Fruit fly (Drosophila melanogaster) whole organism, embryonic: Measurements from ENCODE around the gene CG7006.
A peak's percentile ranks its signal among the peaks of the same experiment; 100 is the strongest.

ENCODE experiments used
- Asciz ChIP-seq: fragments of 200-800 bp; sonication (Bioruptor generic); optimal IDR thresholded peaks from 2 replicates; lab custom pipeline; 2017; ENCODE audit warnings: missing biosample characterization, mild to moderate bottlenecking, missing genetic modification characterization, missing genetic modification reagents
- Bgb ChIP-seq: fragments of 200-800 bp; sonication (Bioruptor generic); IDR thresholded peaks from 2 replicates; pipeline ENCODE4 v1.3.6; 2022; ENCODE audit warnings: missing biosample characterization, missing genetic modification characterization; ENCODE audit not compliant: partially characterized antibody
- CG12391 ChIP-seq: fragments of 200-800 bp; sonication (Bioruptor generic); optimal IDR thresholded peaks from 3 replicates; lab custom pipeline; 2018; ENCODE audit warnings: missing biosample characterization, mild to moderate bottlenecking, missing genetic modification characterization, moderate library complexity
- CG13894 ChIP-seq: fragments of 200-800 bp; sonication (Bioruptor generic); optimal IDR thresholded peaks from 3 replicates; lab custom pipeline; 2018; ENCODE audit warnings: missing biosample characterization, mild to moderate bottlenecking, missing genetic modification characterization, moderate library complexity
- CG15073 ChIP-seq: fragments of 200-800 bp; sonication (Bioruptor generic); optimal IDR thresholded peaks from 2 replicates; lab custom pipeline; 2016; ENCODE audit warnings: missing biosample characterization, missing genetic modification characterization
- CG15479 ChIP-seq: fragments of 200-800 bp; sonication (Bioruptor generic); optimal IDR thresholded peaks from 3 replicates; lab custom pipeline; 2019; ENCODE audit warnings: missing biosample characterization, mild to moderate bottlenecking, missing genetic modification characterization, moderate library complexity
- CG15514 ChIP-seq: fragments of 200-800 bp; sonication (Bioruptor generic); optimal IDR thresholded peaks from 3 replicates; lab custom pipeline; 2017; ENCODE audit warnings: missing biosample characterization, missing genetic modification characterization, mild to moderate bottlenecking, moderate library complexity, missing genetic modification reagents
- CG15601 ChIP-seq: fragments of 200-800 bp; sonication (Bioruptor generic); optimal IDR thresholded peaks from 3 replicates; lab custom pipeline; 2019; ENCODE audit warnings: missing biosample characterization, mild to moderate bottlenecking, missing genetic modification characterization, moderate library complexity
- CG16813 ChIP-seq: fragments of 200-800 bp; sonication (Bioruptor generic); IDR thresholded peaks from 3 replicates; pipeline ENCODE4 v1.3.6; 2022; ENCODE audit warnings: missing biosample characterization, missing genetic modification characterization; ENCODE audit not compliant: partially characterized antibody
- CG17328 ChIP-seq: fragments of 200-800 bp; sonication (Bioruptor generic); IDR thresholded peaks from 2 replicates; pipeline ENCODE4 v1.3.6; 2022; ENCODE audit warnings: missing biosample characterization, missing genetic modification characterization
- CG17802 ChIP-seq: fragments of 200-800 bp; sonication (Bioruptor generic); optimal IDR thresholded peaks from 2 replicates; lab custom pipeline; 2018; ENCODE audit warnings: missing biosample characterization, mild to moderate bottlenecking, missing genetic modification characterization, moderate library complexity
- CG18599 ChIP-seq: fragments of 200-800 bp; sonication (Bioruptor generic); optimal IDR thresholded peaks from 3 replicates; lab custom pipeline; 2017; ENCODE audit warnings: missing biosample characterization, missing genetic modification characterization, mild to moderate bottlenecking, moderate library complexity, missing genetic modification reagents
- CG18764 ChIP-seq: fragments of 200-800 bp; sonication (Bioruptor generic); optimal IDR thresholded peaks from 3 replicates; lab custom pipeline; 2016; ENCODE audit warnings: missing biosample characterization, missing genetic modification characterization
- CG30403 ChIP-seq: fragments of 200-800 bp; sonication (Bioruptor generic); optimal IDR thresholded peaks from 3 replicates; lab custom pipeline; 2016; ENCODE audit warnings: missing biosample characterization, missing genetic modification characterization
- CG3163 ChIP-seq: fragments of 200-800 bp; sonication (Bioruptor generic); optimal IDR thresholded peaks from 3 replicates; lab custom pipeline; 2016; ENCODE audit warnings: missing biosample characterization, missing genetic modification characterization
- CG3995 ChIP-seq: fragments of 200-800 bp; sonication (Bioruptor generic); optimal IDR thresholded peaks from 3 replicates; lab custom pipeline; 2016; ENCODE audit warnings: missing biosample characterization, missing genetic modification characterization
- CG4820 ChIP-seq: fragments of 200-800 bp; sonication (Bioruptor generic); optimal IDR thresholded peaks from 3 replicates; lab custom pipeline; 2016; ENCODE audit warnings: missing biosample characterization, missing genetic modification characterization
- CG4854 ChIP-seq: fragments of 200-800 bp; sonication (Bioruptor generic); optimal IDR thresholded peaks from 2 replicates; lab custom pipeline; 2016; ENCODE audit warnings: missing biosample characterization, missing genetic modification characterization, inconsistent platforms
- CG5953 ChIP-seq: fragments of 200-800 bp; sonication (Bioruptor generic); IDR thresholded peaks from 2 replicates; pipeline ENCODE4 v1.3.6; 2022; ENCODE audit warnings: missing biosample characterization, missing genetic modification characterization
- CG6654 ChIP-seq: fragments of 200-800 bp; sonication (Bioruptor generic); optimal IDR thresholded peaks from 2 replicates; lab custom pipeline; 2017; ENCODE audit warnings: missing biosample characterization, mild to moderate bottlenecking, missing genetic modification characterization
- CG7556 ChIP-seq: fragments of 200-800 bp; sonication (Bioruptor generic); optimal IDR thresholded peaks from 2 replicates; lab custom pipeline; 2017; ENCODE audit warnings: missing biosample characterization, mild to moderate bottlenecking, missing genetic modification characterization
- CG8944 ChIP-seq: fragments of 200-800 bp; sonication (Bioruptor generic); optimal IDR thresholded peaks from 3 replicates; lab custom pipeline; 2016; ENCODE audit warnings: missing biosample characterization, missing genetic modification characterization
- CTCF ChIP-seq: fragments of 200-800 bp; sonication (Bioruptor generic); optimal IDR thresholded peaks from 2 replicates; lab custom pipeline; 2017; ENCODE audit warnings: missing biosample characterization, mild to moderate bottlenecking, missing genetic modification characterization, moderate library complexity
- Camta ChIP-seq: fragments of 200-800 bp; sonication (Bioruptor generic); optimal IDR thresholded peaks from 2 replicates; lab custom pipeline; 2016; ENCODE audit warnings: missing biosample characterization, missing genetic modification characterization
- Chrac-16 ChIP-seq: fragments of 200-800 bp; sonication (Bioruptor generic); optimal IDR thresholded peaks from 3 replicates; lab custom pipeline; 2016; ENCODE audit warnings: missing biosample characterization, missing genetic modification characterization
- E2f2 ChIP-seq: fragments of 200-800 bp; sonication (Bioruptor generic); IDR thresholded peaks from 2 replicates; pipeline ENCODE4 v1.3.6; 2022; ENCODE audit warnings: missing biosample characterization, missing genetic modification characterization
- Fer2 ChIP-seq: fragments of 200-800 bp; sonication (Bioruptor generic); optimal IDR thresholded peaks from 2 replicates; lab custom pipeline; 2018; ENCODE audit warnings: missing biosample characterization, mild to moderate bottlenecking, missing genetic modification characterization, moderate library complexity
- MESR4 ChIP-seq: fragments of 200-800 bp; sonication (Bioruptor generic); optimal IDR thresholded peaks from 2 replicates; lab custom pipeline; 2018; ENCODE audit warnings: missing biosample characterization, mild to moderate bottlenecking, missing genetic modification characterization, moderate library complexity
- Meics ChIP-seq: fragments of 200-800 bp; sonication (Bioruptor generic); optimal IDR thresholded peaks from 2 replicates; lab custom pipeline; 2017; ENCODE audit warnings: missing biosample characterization, mild to moderate bottlenecking, missing genetic modification characterization
- Poxn ChIP-seq: fragments of 200-800 bp; sonication (Bioruptor generic); IDR thresholded peaks from 2 replicates; pipeline ENCODE4 v1.3.6; 2022; ENCODE audit warnings: missing biosample characterization, missing genetic modification characterization
- Sox102F ChIP-seq: fragments of 200-800 bp; sonication (Bioruptor generic); optimal IDR thresholded peaks from 2 replicates; lab custom pipeline; 2018; ENCODE audit warnings: missing biosample characterization, mild to moderate bottlenecking, missing genetic modification characterization, moderate library complexity
- Ssrp ChIP-seq: fragments of 200-800 bp; sonication (Bioruptor generic); optimal IDR thresholded peaks from 2 replicates; lab custom pipeline; 2018; ENCODE audit warnings: missing biosample characterization, mild to moderate bottlenecking, missing genetic modification characterization, moderate library complexity
- Taf1 ChIP-seq: fragments of 200-800 bp; sonication (Bioruptor generic); IDR thresholded peaks from 2 replicates; pipeline ENCODE4 v1.3.6; 2022; ENCODE audit warnings: missing biosample characterization, missing genetic modification characterization
- az2 ChIP-seq: fragments of 200-800 bp; sonication (Bioruptor generic); optimal IDR thresholded peaks from 3 replicates; lab custom pipeline; 2016; ENCODE audit warnings: missing biosample characterization, missing genetic modification characterization
- cas ChIP-seq: fragments of 200-800 bp; sonication (Bioruptor generic); IDR thresholded peaks from 2 replicates; pipeline ENCODE4 v1.3.6; 2022; ENCODE audit warnings: missing biosample characterization, missing genetic modification characterization
- cwo ChIP-seq: fragments of 200-800 bp; sonication (Bioruptor generic); optimal IDR thresholded peaks from 3 replicates; lab custom pipeline; 2017; ENCODE audit warnings: missing biosample characterization, missing genetic modification characterization, mild to moderate bottlenecking, moderate library complexity, missing genetic modification reagents
- danr ChIP-seq: fragments of 200-800 bp; sonication (Bioruptor generic); IDR thresholded peaks from 2 replicates; pipeline ENCODE4 v1.3.6; 2022; ENCODE audit warnings: missing biosample characterization, missing genetic modification characterization
- dmrt99B ChIP-seq: fragments of 200-800 bp; sonication (Bioruptor generic); optimal IDR thresholded peaks from 2 replicates; lab custom pipeline; 2018; ENCODE audit warnings: missing biosample characterization, mild to moderate bottlenecking, missing genetic modification characterization, moderate library complexity
- esg ChIP-seq: fragments of 200-800 bp; sonication (Bioruptor generic); conservative IDR thresholded peaks from 2 replicates; pipeline ENCODE4 v1.3.6; 2022; ENCODE audit warnings: missing biosample characterization, missing genetic modification characterization
- eve ChIP-seq, 2 experiments: fragments of >200 bp; optimal IDR thresholded peaks; 2 replicates each; lab custom pipeline; 2017; ENCODE audit warnings: missing biosample characterization in 2 of 2, missing genetic modification characterization in 2 of 2
- ftz-f1 ChIP-seq: fragments of 200-800 bp; sonication (Bioruptor generic); optimal IDR thresholded peaks from 2 replicates; lab custom pipeline; 2016; ENCODE audit warnings: missing biosample characterization, missing genetic modification characterization
- gem ChIP-seq: fragments of 200-800 bp; sonication (Bioruptor generic); optimal IDR thresholded peaks from 2 replicates; lab custom pipeline; 2019; ENCODE audit warnings: missing biosample characterization, mild to moderate bottlenecking, missing genetic modification characterization, moderate library complexity
- gfzf ChIP-seq: fragments of 200-800 bp; sonication (Bioruptor generic); optimal IDR thresholded peaks from 2 replicates; lab custom pipeline; 2016; ENCODE audit warnings: missing biosample characterization, mild to moderate bottlenecking, missing genetic modification characterization, moderate library complexity
- gt ChIP-seq: fragments of 200-800 bp; sonication (Bioruptor generic); IDR thresholded peaks from 2 replicates; pipeline ENCODE4 v1.3.6; 2022; ENCODE audit warnings: missing biosample characterization, missing genetic modification characterization
- jumu ChIP-seq: fragments of 200-800 bp; sonication (Bioruptor generic); optimal IDR thresholded peaks from 3 replicates; lab custom pipeline; 2016; ENCODE audit warnings: missing biosample characterization, missing genetic modification characterization
- pfk ChIP-seq: fragments of 200-800 bp; sonication (Bioruptor generic); optimal IDR thresholded peaks from 2 replicates; lab custom pipeline; 2018; ENCODE audit warnings: missing biosample characterization, mild to moderate bottlenecking, missing genetic modification characterization, moderate library complexity
- prd ChIP-seq, 3 experiments: fragments of >200 bp in 2 of 3; fragments of 200-800 bp in 1 of 3; sonication (Bioruptor generic) in 1 of 3; optimal IDR thresholded peaks in 2 of 3; IDR thresholded peaks in 1 of 3; 2 replicates in 2 of 3; 3 replicates in 1 of 3; pipeline versions ENCODE4 v1.3.6 to Lab custom; 2017 to 2022; ENCODE audit warnings: missing biosample characterization in 1 of 3, missing genetic modification characterization in 1 of 3
- sens ChIP-seq: fragments of 200-800 bp; sonication (Bioruptor generic); peaks from one replicate; lab custom pipeline; 2016; ENCODE audit warnings: missing biosample characterization, missing genetic modification characterization
- slou ChIP-seq: fragments of 200-800 bp; sonication (Bioruptor generic); optimal IDR thresholded peaks from 3 replicates; lab custom pipeline; 2016; ENCODE audit warnings: missing biosample characterization, missing genetic modification characterization
- vvl ChIP-seq: fragments of 200-800 bp; sonication (Bioruptor generic); IDR thresholded peaks from 2 replicates; pipeline ENCODE4 v1.3.6; 2022; ENCODE audit warnings: missing biosample characterization, missing genetic modification characterization

The CG7006 gene

dm6 chr3R:24864719-24865400 is 14.4 kb downstream of the CG7006 start, which contains the start of the genes Srg1 and Elal (continued):
- TF ChIP-seq CG18599 (GFP tag; lab: Kevin White, UChicago) = peak; percentile 61
- TF ChIP-seq jumu = no peak
- TF ChIP-seq prd (optimal IDR thresholded peaks at IDR 0.05; lab: Kevin White, UChicago) = no peak
- TF ChIP-seq prd (GFP tag; IDR thresholded peaks at IDR 0.05; lab: Robert Waterston, UW) = peak; percentile 61; the same call in 1 of the 3 replicates
- TF ChIP-seq MESR4 (GFP tag; lab: Kevin White, UChicago) = no peak
- no peak for TF ChIP-seq CG15073 (GFP tag; lab: Kevin White, UChicago)
- peak; percentile 28; the same call in 1 of the 2 replicates for TF ChIP-seq E2f2 (GFP tag; lab: Robert Waterston, UW)
- TF ChIP-seq CG15479 = no peak
- no peak for TF ChIP-seq Ssrp (tag; lab: Kevin White, UChicago)
- TF ChIP-seq CG12391 (tag; lab: Kevin White, UChicago) = peak; percentile 44
- no peak for TF ChIP-seq CG6654 (GFP tag; lab: Kevin White, UChicago)
- peak; percentile 6 for TF ChIP-seq Fer2 (tag; lab: Kevin White, UChicago)
- no peak for TF ChIP-seq Bgb (GFP tag; lab: Robert Waterston, UW)
- TF ChIP-seq ftz-f1 (GFP tag; lab: Kevin White, UChicago) = no peak
- no peak for TF ChIP-seq danr (GFP tag; lab: Robert Waterston, UW)
- TF ChIP-seq Meics (GFP tag; lab: Kevin White, UChicago) = peak; percentile 46
- TF ChIP-seq CG15601 = peak; percentile 13
- TF ChIP-seq gt (GFP tag; lab: Robert Waterston, UW) = no peak
- no peak for TF ChIP-seq dmrt99B (tag; lab: Kevin White, UChicago)
- 0 out of 2 replicates have a peak, but pooled peaks have one; percentile 17 for TF ChIP-seq CG17328
- no peak for TF ChIP-seq CG5953 (GFP tag; lab: Robert Waterston, UW)
- TF ChIP-seq Camta (GFP tag; lab: Kevin White, UChicago) = no peak
- TF ChIP-seq Poxn (GFP tag; lab: Robert Waterston, UW) = no peak
- peak; percentile 88 for TF ChIP-seq sens (GFP tag; lab: Kevin White, UChicago)
- TF ChIP-seq Sox102F = no peak
- no peak for TF ChIP-seq vvl (GFP tag; lab: Robert Waterston, UW)
- no peak for TF ChIP-seq CG13894 (tag; lab: Kevin White, UChicago)
- TF ChIP-seq CG7556 (GFP tag; lab: Kevin White, UChicago) = peak; percentile 33
- TF ChIP-seq az2 = no peak
- no peak for TF ChIP-seq gfzf (GFP tag; lab: Kevin White, UChicago)
- TF ChIP-seq CTCF (GFP tag; lab: Kevin White, UChicago) = no peak
- TF ChIP-seq cwo (GFP tag; lab: Kevin White, UChicago) = peak; percentile 24
- TF ChIP-seq CG4854 (GFP tag; lab: Kevin White, UChicago) = no peak
- no peak for TF ChIP-seq CG16813 (GFP tag; lab: Robert Waterston, UW)
- TF ChIP-seq CG4820 (GFP tag; lab: Kevin White, UChicago) = no peak
- TF ChIP-seq CG3163 (GFP tag; lab: Kevin White, UChicago) = no peak
- no peak for TF ChIP-seq CG15514 (GFP tag; lab: Kevin White, UChicago)
- TF ChIP-seq gem (tag; lab: Kevin White, UChicago) = no peak
- no peak for TF ChIP-seq CG17802 (tag; lab: Kevin White, UChicago)
- no peak for TF ChIP-seq CG18764 (GFP tag; lab: Kevin White, UChicago)
- TF ChIP-seq cas (GFP tag; lab: Robert Waterston, UW) = no peak
- TF ChIP-seq Asciz = no peak
- no peak for TF ChIP-seq slou (GFP tag; lab: Kevin White, UChicago)
- TF ChIP-seq Chrac-16 (GFP tag; lab: Kevin White, UChicago) = peak; percentile 4
- peak; percentile 30 for TF ChIP-seq pfk (GFP tag; lab: Kevin White, UChicago)
- peak; percentile 38 for TF ChIP-seq CG30403 (GFP tag; lab: Kevin White, UChicago)
- no peak for TF ChIP-seq CG8944 (GFP tag; lab: Kevin White, UChicago)
- TF ChIP-seq Taf1 (GFP tag; lab: Robert Waterston, UW) = 0 out of 2 replicates have a peak, but pooled peaks have one; percentile 21
- no peak for TF ChIP-seq CG3995 (GFP tag; lab: Kevin White, UChicago)
- 0 out of 2 replicates have a peak, but pooled peaks have one; percentile 4 for TF ChIP-seq esg (GFP tag; lab: Robert Waterston, UW)
- TF ChIP-seq eve (GFP tag; optimal IDR thresholded peaks at IDR 0.05; lab: Kevin White, UChicago) = no peak
